Worm (Caenorhabditis elegans) whole organism, L4 larva: Measurements from ENCODE around the gene T02G5.7.

ENCODE experiments used
- ZK546.5 ChIP-seq, 2 experiments: sonication (generic microtip); optimal IDR thresholded peaks; 2 replicates each; lab custom pipeline; 2017; ENCODE audit warnings: missing biosample characterization in 2 of 2, missing genetic modification characterization in 2 of 2
- duxl-1 ChIP-seq: sonication (generic microtip); optimal IDR thresholded peaks from 2 replicates; lab custom pipeline; 2016; ENCODE audit warnings: mild to moderate bottlenecking, missing genetic modification characterization, moderate library complexity, missing compliant biosample characterization; ENCODE audit not compliant: poor library complexity
- lin-13 ChIP-seq: fragments of 150-350 bp; optimal IDR thresholded peaks from 2 replicates; lab custom pipeline; 2014; ENCODE audit warnings: missing biosample characterization, missing genetic modification reagents, missing genetic modification characterization
- lir-3 ChIP-seq: sonication (generic microtip); optimal IDR thresholded peaks from 2 replicates; lab custom pipeline; 2016; ENCODE audit warnings: mild to moderate bottlenecking, missing genetic modification characterization, missing compliant biosample characterization
- nhr-11 ChIP-seq: fragments of 150-350 bp; optimal IDR thresholded peaks from 2 replicates; lab custom pipeline; 2014; ENCODE audit warnings: missing biosample characterization, missing genetic modification characterization

DNA sequence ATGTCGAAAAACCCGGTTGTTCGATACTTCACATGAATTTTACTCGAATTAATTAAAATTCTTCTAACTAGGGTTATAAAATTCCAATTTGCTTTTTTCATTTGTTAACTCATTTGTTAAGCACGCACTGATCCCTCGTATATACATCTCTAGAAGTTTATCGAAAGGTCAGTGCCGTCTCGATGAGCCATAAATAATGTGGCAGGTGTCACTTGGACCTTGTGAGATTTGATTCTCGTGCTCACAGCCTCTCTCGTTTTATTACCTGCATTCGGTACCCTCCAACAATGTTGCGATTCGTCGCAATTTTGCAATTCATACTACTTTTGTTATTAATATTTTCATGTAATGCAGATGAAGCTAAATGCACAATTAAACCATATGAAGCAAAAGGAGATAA, 40.9 kb downstream of the T02G5.7 start, which contains the start of gene spon-1:
- no peak for TF ChIP-seq lir-3
- TF ChIP-seq nhr-11 (tag; lab: Kevin White, UChicago) = no peak
- TF ChIP-seq lin-13 = no peak
- TF ChIP-seq ZK546.5 (tag; optimal IDR thresholded peaks at IDR 0.05; lab: Kevin White, UChicago) = no peak
- TF ChIP-seq duxl-1 = no peak
